Worm (Caenorhabditis elegans) whole organism, L3 larva: ENCODE data around the gene nrf-5.

Experiments used
- R02D3.7 ChIP-seq: fragments of 150-350 bp; optimal IDR thresholded peaks from 2 replicates; lab custom pipeline; 2014; ENCODE audit warnings: missing biosample characterization, missing genetic modification characterization
- aly-2 ChIP-seq: fragments of 150-350 bp; optimal IDR thresholded peaks from 2 replicates; lab custom pipeline; 2014; ENCODE audit warnings: missing biosample characterization, missing genetic modification characterization
- ama-1 ChIP-seq: fragments of 150-350 bp; optimal IDR thresholded peaks from 2 replicates; lab custom pipeline; 2018
- ceh-82 ChIP-seq: fragments of 150-350 bp; optimal IDR thresholded peaks from 2 replicates; lab custom pipeline; 2014; ENCODE audit warnings: missing biosample characterization, missing genetic modification characterization
- ceh-9 ChIP-seq: sonication (generic microtip); optimal IDR thresholded peaks from 2 replicates; lab custom pipeline; 2018; ENCODE audit warnings: missing biosample characterization, missing genetic modification characterization
- daf-12 ChIP-seq: fragments of 150-350 bp; optimal IDR thresholded peaks from 2 replicates; lab custom pipeline; 2014; ENCODE audit warnings: missing biosample characterization, missing genetic modification reagents, missing genetic modification characterization
- egl-27 ChIP-seq: sonication (generic microtip); optimal IDR thresholded peaks from 4 replicates; lab custom pipeline; 2017; ENCODE audit warnings: missing biosample characterization, missing genetic modification reagents, missing genetic modification characterization
- elt-1 ChIP-seq: fragments of 150-350 bp; optimal IDR thresholded peaks from 2 replicates; lab custom pipeline; 2014; ENCODE audit warnings: missing biosample characterization, missing genetic modification characterization
- elt-3 ChIP-seq, 3 experiments: fragments of 150-350 bp in 1 of 3; sonication (generic microtip) in 2 of 3; optimal IDR thresholded peaks; 2 replicates in 2 of 3; 4 replicates in 1 of 3; lab custom pipeline; 2014 to 2017; ENCODE audit warnings: missing biosample characterization in 3 of 3, missing genetic modification characterization in 3 of 3
- fkh-10 ChIP-seq: sonication (generic microtip); optimal IDR thresholded peaks from 2 replicates; lab custom pipeline; 2017; ENCODE audit warnings: missing biosample characterization, missing genetic modification reagents, missing genetic modification characterization
- jun-1 ChIP-seq: fragments of 150-350 bp; optimal IDR thresholded peaks from 2 replicates; lab custom pipeline; 2014; ENCODE audit warnings: missing biosample characterization, missing genetic modification reagents, missing genetic modification characterization
- lin-15B ChIP-seq: fragments of 150-350 bp; optimal IDR thresholded peaks from 2 replicates; lab custom pipeline; 2014; ENCODE audit warnings: missing biosample characterization, missing genetic modification characterization
- lin-39 ChIP-seq: fragments of 150-350 bp; optimal IDR thresholded peaks from 2 replicates; lab custom pipeline; 2018; ENCODE audit warnings: missing biosample characterization, missing genetic modification reagents, missing genetic modification characterization
- lsy-12 ChIP-seq: sonication (generic microtip); optimal IDR thresholded peaks from 2 replicates; lab custom pipeline; 2016; ENCODE audit warnings: mild to moderate bottlenecking, missing genetic modification characterization, missing compliant biosample characterization
- mml-1 ChIP-seq: fragments of 150-350 bp; sonication (generic microtip); optimal IDR thresholded peaks from 3 replicates; lab custom pipeline; 2014; ENCODE audit warnings: missing biosample characterization, missing genetic modification characterization
- nfya-1 ChIP-seq: sonication (generic microtip); optimal IDR thresholded peaks from 2 replicates; lab custom pipeline; 2017; ENCODE audit warnings: missing genetic modification characterization, mild to moderate bottlenecking, missing compliant biosample characterization, antibody characterized with exemption, moderate library complexity; ENCODE audit not compliant: insufficient read depth
- nhr-11 ChIP-seq: fragments of 150-350 bp; optimal IDR thresholded peaks from 2 replicates; lab custom pipeline; 2014; ENCODE audit warnings: missing biosample characterization, missing genetic modification characterization
- nhr-23 ChIP-seq: fragments of 150-350 bp; optimal IDR thresholded peaks from 2 replicates; lab custom pipeline; 2014; ENCODE audit warnings: missing biosample characterization, missing genetic modification reagents, missing genetic modification characterization
- nhr-25 ChIP-seq: sonication (generic microtip); optimal IDR thresholded peaks from 2 replicates; lab custom pipeline; 2017; ENCODE audit warnings: missing biosample characterization, missing genetic modification characterization
- nhr-28 ChIP-seq: fragments of 150-350 bp; optimal IDR thresholded peaks from 2 replicates; lab custom pipeline; 2014; ENCODE audit warnings: missing biosample characterization, missing genetic modification characterization
- nhr-43 ChIP-seq: sonication (generic microtip); optimal IDR thresholded peaks from 2 replicates; lab custom pipeline; 2016; ENCODE audit warnings: mild to moderate bottlenecking, missing genetic modification characterization, missing compliant biosample characterization; ENCODE audit not compliant: poor library complexity, severe bottlenecking
- nhr-77 ChIP-seq: fragments of 150-350 bp; optimal IDR thresholded peaks from 2 replicates; lab custom pipeline; 2014; ENCODE audit warnings: missing biosample characterization, missing genetic modification characterization
- pha-4 ChIP-seq: fragments of 150-350 bp; optimal IDR thresholded peaks from 2 replicates; lab custom pipeline; 2014; ENCODE audit warnings: missing biosample characterization, missing genetic modification reagents, missing genetic modification characterization
- pqm-1 ChIP-seq: fragments of 150-350 bp; optimal IDR thresholded peaks from 2 replicates; lab custom pipeline; 2017; ENCODE audit warnings: missing biosample characterization, missing genetic modification characterization, inconsistent platforms
- sea-2 ChIP-seq: fragments of 150-350 bp; sonication (generic microtip); optimal IDR thresholded peaks from 4 replicates; lab custom pipeline; 2014; ENCODE audit warnings: missing biosample characterization, missing genetic modification reagents, missing genetic modification characterization
- skn-1 ChIP-seq: fragments of 150-350 bp; optimal IDR thresholded peaks from 2 replicates; lab custom pipeline; 2014; ENCODE audit warnings: missing biosample characterization, missing genetic modification characterization
- snpc-4 ChIP-seq: fragments of 150-350 bp; optimal IDR thresholded peaks from 2 replicates; lab custom pipeline; 2014; ENCODE audit warnings: missing biosample characterization, missing genetic modification characterization
- tbx-2 ChIP-seq: sonication (generic microtip); optimal IDR thresholded peaks from 2 replicates; lab custom pipeline; 2016; ENCODE audit warnings: mild to moderate bottlenecking, missing genetic modification characterization, missing compliant biosample characterization
- unc-39 ChIP-seq: sonication (generic microtip); optimal IDR thresholded peaks from 4 replicates; lab custom pipeline; 2017; ENCODE audit warnings: missing biosample characterization, missing genetic modification characterization
- unc-62 ChIP-seq: fragments of 150-350 bp; sonication (generic microtip); optimal IDR thresholded peaks from 4 replicates; lab custom pipeline; 2014; ENCODE audit warnings: missing biosample characterization, missing genetic modification reagents, missing genetic modification characterization
- zag-1 ChIP-seq: fragments of 150-350 bp; optimal IDR thresholded peaks from 2 replicates; lab custom pipeline; 2014; ENCODE audit warnings: missing biosample characterization, missing genetic modification characterization
- ztf-11 ChIP-seq: fragments of 150-350 bp; optimal IDR thresholded peaks from 2 replicates; lab custom pipeline; 2014; ENCODE audit warnings: missing biosample characterization, missing genetic modification characterization
- ztf-4 ChIP-seq: fragments of 150-350 bp; optimal IDR thresholded peaks from 2 replicates; lab custom pipeline; 2014; ENCODE audit warnings: missing biosample characterization, missing genetic modification characterization

Gene nrf-5

DNA sequence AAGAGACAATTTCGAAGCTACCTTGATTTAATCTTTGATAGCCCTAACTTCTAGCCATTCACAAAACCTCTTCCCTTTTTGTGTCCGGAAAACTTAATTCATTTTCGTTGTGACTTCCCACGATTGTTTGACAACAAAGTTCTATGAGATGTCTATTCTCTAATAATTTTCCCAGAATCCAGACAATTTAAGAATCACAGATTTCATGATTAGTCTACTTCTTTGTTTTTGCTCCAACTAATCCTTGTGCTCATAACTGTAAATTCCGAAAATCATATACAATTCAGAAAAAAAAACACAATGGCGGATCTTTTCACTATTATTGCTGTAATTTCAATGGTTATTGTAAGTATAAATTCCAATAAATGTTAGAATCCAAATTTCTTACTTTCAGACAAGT is 34.4 kb downstream of the nrf-5 start, which contains the start of gene srx-137:
Gene srx-137, plus strand, starts transcription at position 301 of the 400 bp plus-strand sequence.
- TF ChIP-seq pqm-1 (no peak), snpc-4 (no peak)

DNA sequence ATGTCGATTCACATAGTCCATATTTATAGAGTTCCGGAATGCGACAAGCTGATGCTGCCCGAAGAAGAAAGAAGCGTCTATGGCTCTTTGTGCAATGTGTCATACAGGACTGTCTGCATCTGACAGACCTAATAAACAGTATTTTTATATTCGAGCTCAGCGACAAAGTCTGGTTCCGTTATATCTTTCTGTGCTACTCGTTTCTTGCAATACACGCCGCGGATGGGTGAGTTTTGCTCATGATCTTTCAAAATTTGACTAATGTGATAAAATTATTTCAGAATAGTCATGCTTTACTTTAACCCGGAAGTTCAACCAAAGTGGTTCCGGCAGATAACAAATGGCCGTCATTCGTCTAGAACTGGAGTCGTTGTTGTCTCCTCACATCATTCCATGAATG is 35.6 kb downstream of the nrf-5 start:
- no peak for TF ChIP-seq unc-39 (tag; lab: Kevin White, UChicago)
- no peak for TF ChIP-seq ceh-9 (tag; lab: Kevin White, UChicago)
- TF ChIP-seq egl-27 (tag; lab: Kevin White, UChicago), result no peak

- no peak for TF ChIP-seq snpc-4
- no peak for TF ChIP-seq lin-39 (tag; lab: Kevin White, UChicago)
- TF ChIP-seq nhr-25 (tag; lab: Kevin White, UChicago), result peak; percentile 52
- TF ChIP-seq mml-1, result no peak
- TF ChIP-seq ztf-4 (tag; lab: Kevin White, UChicago), result no peak
- no peak for TF ChIP-seq elt-3 (tag; optimal IDR thresholded peaks at IDR 0.05; lab: Kevin White, UChicago)
- peak; percentile 92 for TF ChIP-seq elt-1
- no peak for TF ChIP-seq tbx-2
- peak; percentile 50 for TF ChIP-seq nhr-23 (tag; lab: Kevin White, UChicago)
These were observed 38.3 kb downstream of the nrf-5 start, which contains the start of gene nhr-175 for ce11 chrV:13866353-13866752. TSS of gene nhr-175 (plus strand) at chrV:13866691.

DNA sequence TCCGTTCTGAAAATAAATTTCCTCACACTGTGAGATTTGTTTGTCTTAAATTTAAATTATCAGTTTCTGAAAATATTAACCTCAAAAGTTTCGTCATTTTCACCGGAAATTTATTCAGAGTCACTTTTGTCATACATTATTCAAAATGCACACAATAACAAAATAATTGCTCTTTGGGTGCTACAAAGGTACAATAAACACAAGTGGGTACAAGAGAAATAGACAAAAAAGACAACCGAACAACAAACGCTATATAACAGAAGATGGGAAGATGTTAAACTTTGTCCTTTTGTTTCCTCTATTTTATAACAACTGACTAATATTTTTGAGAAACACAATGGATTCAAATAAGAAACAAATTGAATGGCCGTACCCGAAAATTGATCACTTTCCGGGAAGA is 41.5 kb downstream of the nrf-5 start:
- TF ChIP-seq skn-1 (tag; lab: Kevin White, UChicago) (no peak), nhr-11 (tag; lab: Kevin White, UChicago) (peak; percentile 98), nhr-28 (tag; lab: Kevin White, UChicago) (no peak), nhr-43 (no peak), pqm-1 (peak; percentile 2), egl-27 (tag; lab: Kevin White, UChicago) (no peak), pha-4 (tag; lab: Kevin White, UChicago) (no peak), lin-39 (tag; lab: Kevin White, UChicago) (no peak), snpc-4 (no peak), lsy-12 (tag; lab: Kevin White, UChicago) (no peak), ceh-82 (tag; lab: Kevin White, UChicago) (no peak), R02D3.7 (tag; lab: Kevin White, UChicago) (no peak)

DNA sequence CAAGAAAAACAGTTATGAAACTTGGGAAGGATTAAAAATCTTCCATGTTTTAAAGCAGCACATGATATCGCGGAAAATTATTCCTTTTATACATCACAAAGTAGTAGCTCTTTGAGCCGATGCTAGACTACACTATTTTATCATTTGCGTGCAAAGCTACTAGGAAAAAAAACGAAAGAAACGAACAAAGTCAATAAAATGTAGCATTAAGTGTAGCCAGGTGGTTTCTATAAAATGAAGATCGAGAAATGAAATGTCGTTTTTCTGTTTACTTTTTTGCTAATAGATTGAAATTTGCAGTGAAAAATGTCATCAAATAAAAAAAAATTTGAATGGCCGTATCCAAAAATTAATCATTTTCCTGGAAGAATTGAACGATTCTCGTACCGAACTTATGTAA is 44.8 kb downstream of the nrf-5 start, which contains the start of gene cpt-5:
Gene cpt-5, plus strand, starts transcription at position 301 of the 400 bp plus-strand sequence.
- TF ChIP-seq mml-1 (no peak), daf-12 (no peak), nhr-77 (tag; lab: Kevin White, UChicago) (no peak), ztf-4 (tag; lab: Kevin White, UChicago) (no peak), skn-1 (tag; lab: Kevin White, UChicago) (no peak), lsy-12 (tag; lab: Kevin White, UChicago) (no peak), lin-15B (no peak), snpc-4 (no peak), egl-27 (tag; lab: Kevin White, UChicago) (no peak), nfya-1 (tag; lab: Kevin White, UChicago) (no peak), lin-39 (tag; lab: Kevin White, UChicago) (no peak), unc-39 (tag; lab: Kevin White, UChicago) (no peak), ztf-11 (tag; lab: Kevin White, UChicago) (no peak), nhr-25 (tag; lab: Kevin White, UChicago) (no peak), fkh-10 (GFP tag; lab: Kevin White, UChicago) (no peak), zag-1 (tag; lab: Kevin White, UChicago) (no peak), ama-1 (lab: Kevin White, UChicago) (no peak)
- TF ChIP-seq, all 47 proteins: peak for 0

ce11 chrV:13873323-13873722 is 45.3 kb downstream of the nrf-5 start:
- TF ChIP-seq unc-39 (tag; lab: Kevin White, UChicago) (no peak), lin-39 (tag; lab: Kevin White, UChicago) (no peak), nhr-25 (tag; lab: Kevin White, UChicago) (no peak), jun-1 (tag; lab: Kevin White, UChicago) (no peak), pqm-1 (no peak), sea-2 (no peak), elt-3 (tag; optimal IDR thresholded peaks at IDR 0.05; lab: Kevin White, UChicago) (no peak), lsy-12 (tag; lab: Kevin White, UChicago) (no peak), nfya-1 (tag; lab: Kevin White, UChicago) (no peak), ztf-4 (tag; lab: Kevin White, UChicago) (no peak), aly-2 (no peak), ceh-9 (tag; lab: Kevin White, UChicago) (no peak), unc-62 (GFP tag; lab: Kevin White, UChicago) (no peak), fkh-10 (GFP tag; lab: Kevin White, UChicago) (no peak), zag-1 (tag; lab: Kevin White, UChicago) (no peak), skn-1 (tag; lab: Kevin White, UChicago) (no peak)
